Fruit fly (Drosophila melanogaster): Measurements from ENCODE around the gene nmo.

dm6 chr3L:8056740-8057253, 78.0 kb downstream of the nmo start:
- no peak for TF ChIP-seq h (optimal IDR thresholded peaks at IDR 0.05)
- TF ChIP-seq insv (optimal IDR thresholded peaks at IDR 0.05) = no peak
- TF ChIP-seq ttk (optimal IDR thresholded peaks at IDR 0.05) = no peak
- TF ChIP-seq Sin3A (optimal IDR thresholded peaks at IDR 0.05) = no peak
- no peak for TF ChIP-seq psq (optimal IDR thresholded peaks at IDR 0.05)
- no peak for TF ChIP-seq Myc (optimal IDR thresholded peaks at IDR 0.05)
